Worm (Caenorhabditis elegans) whole organism, L3 larva: ENCODE data around the gene wht-2.

ENCODE experiments used
- lin-39 ChIP-seq: fragments of 150-350 bp; optimal IDR thresholded peaks from 2 replicates; lab custom pipeline; 2018; ENCODE audit warnings: missing biosample characterization, missing genetic modification reagents, missing genetic modification characterization
- nhr-23 ChIP-seq: fragments of 150-350 bp; optimal IDR thresholded peaks from 2 replicates; lab custom pipeline; 2014; ENCODE audit warnings: missing biosample characterization, missing genetic modification reagents, missing genetic modification characterization
- nhr-76 ChIP-seq: fragments of 150-350 bp; sonication (generic microtip); optimal IDR thresholded peaks from 5 replicates; lab custom pipeline; 2014; ENCODE audit warnings: missing biosample characterization, missing genetic modification characterization

- no peak for TF ChIP-seq nhr-23
- TF ChIP-seq lin-39 (tag; lab: Kevin White, UChicago): no peak
- no peak for TF ChIP-seq nhr-76 (tag; lab: Kevin White, UChicago)
These were observed 40.4 kb downstream of the wht-2 start, which contains the start of gene M04B2.6 for ce11 chrIV:11510664-11511063.
